Fruit fly (Drosophila melanogaster): ENCODE measurements around the gene ND-B14.5A.

ND-B14.5A gene

DNA sequence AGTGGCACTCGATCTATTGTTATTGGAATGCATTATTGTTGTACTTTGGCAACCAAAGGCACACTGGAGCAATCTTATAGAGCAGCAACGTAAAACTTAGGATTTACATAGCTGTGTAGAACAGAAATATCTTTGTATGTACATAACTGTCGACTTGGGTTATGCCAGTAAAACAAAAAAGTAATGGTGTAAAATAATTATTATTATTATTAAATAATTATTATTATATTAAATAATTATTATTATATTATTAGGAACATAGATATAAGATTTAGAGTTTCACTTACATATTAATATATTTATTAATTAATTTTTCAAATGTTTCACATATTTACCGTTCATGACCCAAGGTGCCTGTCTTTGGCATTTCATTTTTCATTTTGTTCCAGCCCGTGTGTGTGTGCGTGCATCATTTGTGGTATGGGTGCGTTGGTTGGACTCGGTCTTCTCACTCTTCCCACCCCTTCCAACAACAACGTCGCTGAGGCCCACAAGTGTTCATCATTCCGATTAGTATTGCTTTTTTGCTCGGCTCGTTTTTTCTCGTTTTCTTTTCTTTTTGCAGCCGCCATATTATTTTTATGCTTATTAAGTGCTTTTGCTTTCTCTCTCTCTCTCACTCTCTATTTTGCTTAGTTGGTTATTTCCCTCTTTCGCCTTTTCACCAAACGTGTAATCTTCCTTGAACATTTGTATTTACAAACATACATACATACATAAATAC is 48.2 kb upstream of the ND-B14.5A start (continued):
- TF ChIP-seq pnt (GFP tag; optimal IDR thresholded peaks at IDR 0.05) (peak; percentile 86), tll (GFP tag; optimal IDR thresholded peaks at IDR 0.05) (peak in 1 of 2 experiments; percentile 22), CG12942 (GFP tag; optimal IDR thresholded peaks at IDR 0.05) (peak; percentile 93), amos (GFP tag; IDR thresholded peaks at IDR 0.05; ENCODE audit: partially characterized antibody) (no peak), lmd (GFP tag; IDR thresholded peaks at IDR 0.05) (peak; percentile 95), zf30C (GFP tag; optimal IDR thresholded peaks at IDR 0.05) (peak; percentile 35), Hmr (GFP tag; optimal IDR thresholded peaks at IDR 0.05) (peak; percentile 98), CG8388 (GFP tag; optimal IDR thresholded peaks at IDR 0.05) (peak; percentile 96), CG11398 (GFP tag; optimal IDR thresholded peaks at IDR 0.05) (peak; percentile 6), peb (GFP tag; IDR thresholded peaks at IDR 0.05) (peak; percentile 74), bbx (GFP tag; IDR thresholded peaks at IDR 0.05; ENCODE audit: partially characterized antibody) (no peak), CG4730 (GFP tag; IDR thresholded peaks at IDR 0.05) (peak; percentile 83), CG1603 (tag; optimal IDR thresholded peaks at IDR 0.05) (peak; percentile 81), exex (tag; optimal IDR thresholded peaks at IDR 0.05) (peak; percentile 87), Dll (GFP tag; IDR thresholded peaks at IDR 0.05; ENCODE audit: partially characterized antibody) (no peak), CG8359 (GFP tag; optimal IDR thresholded peaks at IDR 0.05; ENCODE audit: borderline replicate concordance) (peak; percentile 93), Dbx (GFP tag; IDR thresholded peaks at IDR 0.05) (peak; percentile 86), nerfin-2 (GFP tag; IDR thresholded peaks at IDR 0.05; ENCODE audit: partially characterized antibody) (no peak), CG2678 (tag; optimal IDR thresholded peaks at IDR 0.05) (peak; percentile 99), CG10431 (GFP tag; optimal IDR thresholded peaks at IDR 0.05) (peak; percentile 94), CG3838 (GFP tag; optimal IDR thresholded peaks at IDR 0.05) (peak; percentile 57), CG7786 (GFP tag; optimal IDR thresholded peaks at IDR 0.05) (peak; percentile 87), ase (GFP tag; IDR thresholded peaks at IDR 0.05) (peak; percentile 91), CG6683 (GFP tag; optimal IDR thresholded peaks at IDR 0.05) (peak; percentile 96), fd64A (GFP tag; optimal IDR thresholded peaks at IDR 0.05) (peak; percentile 82), tup (GFP tag; optimal IDR thresholded peaks at IDR 0.05) (peak; percentile 91), pb (GFP tag; optimal IDR thresholded peaks at IDR 0.05) (peak; percentile 72), Ravus (GFP tag; IDR thresholded peaks at IDR 0.05) (peak; percentile 84), phol (tag; optimal IDR thresholded peaks at IDR 0.05) (peak; percentile 98), CG7745 (tag; optimal IDR thresholded peaks at IDR 0.05) (peak; percentile 8), BEAF-32 (GFP tag; optimal IDR thresholded peaks at IDR 0.05) (no peak), CG6791 (GFP tag; IDR thresholded peaks at IDR 0.05; ENCODE audit: partially characterized antibody) (0 out of 3 replicates have a peak, but pooled peaks have one; percentile 38), Dad (GFP tag; optimal IDR thresholded peaks at IDR 0.05) (peak; percentile 76), slou (GFP tag; optimal IDR thresholded peaks at IDR 0.05) (peak; percentile 90), prd (optimal IDR thresholded peaks at IDR 0.05) (no peak), prd (GFP tag; IDR thresholded peaks at IDR 0.05) (peak; percentile 95), CG15696 (tag; optimal IDR thresholded peaks at IDR 0.05) (peak; percentile 98), CG13123 (GFP tag; optimal IDR thresholded peaks at IDR 0.05) (peak; percentile 87), CG17359 (tag; optimal IDR thresholded peaks at IDR 0.05) (peak; percentile 96), Bteb2 (GFP tag; optimal IDR thresholded peaks at IDR 0.05) (peak; percentile 19), CG10654 (GFP tag; optimal IDR thresholded peaks at IDR 0.05) (peak; percentile 96), CG8765 (GFP tag; IDR thresholded peaks at IDR 0.05) (peak; percentile 85), bigmax (GFP tag; optimal IDR thresholded peaks at IDR 0.05) (peak; percentile 41), ATbp (GFP tag; optimal IDR thresholded peaks at IDR 0.05) (peak; percentile 95), Lpt (GFP tag; optimal IDR thresholded peaks at IDR 0.05) (no peak), Lhr (GFP tag; optimal IDR thresholded peaks at IDR 0.05) (peak; percentile 69), CG15269 (tag; optimal IDR thresholded peaks at IDR 0.05) (peak; percentile 97), pho (GFP tag; optimal IDR thresholded peaks at IDR 0.05) (peak; percentile 72)
